Fruit fly (Drosophila melanogaster) whole organism, embryonic: Measurements from ENCODE around the gene lin-52.

ENCODE experiments used
- Blimp-1 ChIP-seq: fragments of 200-800 bp; sonication (Bioruptor generic); optimal IDR thresholded peaks from 3 replicates; lab custom pipeline; 2018; ENCODE audit warnings: missing biosample characterization, missing genetic modification characterization, mild to moderate bottlenecking, moderate library complexity, missing genetic modification reagents
- BtbVII ChIP-seq: fragments of 200-800 bp; sonication (Bioruptor generic); optimal IDR thresholded peaks from 3 replicates; lab custom pipeline; 2017; ENCODE audit warnings: missing biosample characterization, mild to moderate bottlenecking, missing genetic modification characterization
- CG12769 ChIP-seq: fragments of 200-800 bp; sonication (Bioruptor generic); optimal IDR thresholded peaks from 2 replicates; lab custom pipeline; 2019; ENCODE audit warnings: missing biosample characterization, mild to moderate bottlenecking, missing genetic modification characterization, moderate library complexity
- CG13296 ChIP-seq: fragments of 200-800 bp; sonication (Bioruptor generic); optimal IDR thresholded peaks from 3 replicates; lab custom pipeline; 2018; ENCODE audit warnings: missing biosample characterization, mild to moderate bottlenecking, missing genetic modification characterization
- CG15514 ChIP-seq: fragments of 200-800 bp; sonication (Bioruptor generic); optimal IDR thresholded peaks from 3 replicates; lab custom pipeline; 2017; ENCODE audit warnings: missing biosample characterization, missing genetic modification characterization, mild to moderate bottlenecking, moderate library complexity, missing genetic modification reagents
- CG17361 ChIP-seq: fragments of 200-800 bp; sonication (Bioruptor generic); IDR thresholded peaks from 3 replicates; pipeline ENCODE4 v1.3.6; 2022; ENCODE audit warnings: missing biosample characterization, missing genetic modification characterization
- CG18011 ChIP-seq: fragments of 200-800 bp; sonication (Bioruptor generic); optimal IDR thresholded peaks from 2 replicates; lab custom pipeline; 2017; ENCODE audit warnings: missing biosample characterization, missing genetic modification characterization, mild to moderate bottlenecking, moderate library complexity, missing genotype
- CG2889 ChIP-seq: fragments of 200-800 bp; sonication (Bioruptor generic); IDR thresholded peaks from 3 replicates; pipeline ENCODE4 v1.3.6; 2022; ENCODE audit warnings: missing biosample characterization, missing genetic modification characterization
- CG3065 ChIP-seq: fragments of 200-800 bp; sonication (Bioruptor generic); optimal IDR thresholded peaks from 2 replicates; lab custom pipeline; 2016; ENCODE audit warnings: missing biosample characterization, missing genetic modification characterization
- CG31365 ChIP-seq: fragments of 200-800 bp; sonication (Bioruptor generic); optimal IDR thresholded peaks from 2 replicates; lab custom pipeline; 2018; ENCODE audit warnings: missing biosample characterization, mild to moderate bottlenecking, missing genetic modification characterization
- CG3163 ChIP-seq: fragments of 200-800 bp; sonication (Bioruptor generic); optimal IDR thresholded peaks from 3 replicates; lab custom pipeline; 2016; ENCODE audit warnings: missing biosample characterization, missing genetic modification characterization
- CG32772 ChIP-seq: fragments of 200-800 bp; sonication (Bioruptor generic); IDR thresholded peaks from 2 replicates; pipeline ENCODE4 v1.3.6; 2022; ENCODE audit warnings: missing biosample characterization, missing genetic modification characterization
- CG4282 ChIP-seq: fragments of 200-800 bp; sonication (Bioruptor generic); optimal IDR thresholded peaks from 2 replicates; lab custom pipeline; 2016; ENCODE audit warnings: missing biosample characterization, missing genetic modification characterization
- CG43689 ChIP-seq: fragments of 200-800 bp; sonication (Bioruptor generic); IDR thresholded peaks from 2 replicates; pipeline ENCODE4 v1.3.6; 2022; ENCODE audit warnings: missing biosample characterization, missing genetic modification characterization
- CG5180 ChIP-seq: fragments of 200-800 bp; sonication (Bioruptor generic); optimal IDR thresholded peaks from 3 replicates; lab custom pipeline; 2017; ENCODE audit warnings: missing biosample characterization, missing genetic modification characterization, mild to moderate bottlenecking, moderate library complexity, missing genetic modification reagents
- CG6683 ChIP-seq: fragments of 200-800 bp; sonication (Bioruptor generic); optimal IDR thresholded peaks from 2 replicates; lab custom pipeline; 2017; ENCODE audit warnings: missing biosample characterization, mild to moderate bottlenecking, missing genetic modification characterization, missing genetic modification reagents
- CG7963 ChIP-seq: fragments of 200-800 bp; sonication (Bioruptor generic); IDR thresholded peaks from 3 replicates; pipeline ENCODE4 v1.3.6; 2022; ENCODE audit warnings: missing biosample characterization, missing genetic modification characterization; ENCODE audit not compliant: partially characterized antibody
- CG8478 ChIP-seq: fragments of >200 bp; optimal IDR thresholded peaks from 2 replicates; lab custom pipeline; 2018
- Deaf1 ChIP-seq: fragments of 200-800 bp; optimal IDR thresholded peaks from 3 replicates; lab custom pipeline; 2019; ENCODE audit warnings: missing biosample characterization, mild to moderate bottlenecking, missing genetic modification characterization, moderate library complexity
- Dip3 ChIP-seq: fragments of 200-800 bp; sonication (Bioruptor generic); optimal IDR thresholded peaks from 3 replicates; lab custom pipeline; 2016; ENCODE audit warnings: missing biosample characterization, missing genetic modification characterization
- E2f1 ChIP-seq: fragments of 200-800 bp; sonication (Bioruptor generic); IDR thresholded peaks from 2 replicates; pipeline ENCODE4 v1.3.6; 2022; ENCODE audit warnings: missing biosample characterization, missing genetic modification characterization
- Hr51 ChIP-seq, 2 experiments: fragments of 200-800 bp; sonication (Bioruptor generic); optimal IDR thresholded peaks; 2 replicates in 1 of 2; 3 replicates in 1 of 2; lab custom pipeline; 2016 to 2018; ENCODE audit warnings: missing biosample characterization in 2 of 2, missing genetic modification characterization in 2 of 2, mild to moderate bottlenecking in 1 of 2, moderate library complexity in 1 of 2
- Lhr ChIP-seq: fragments of 200-800 bp; sonication (Bioruptor generic); optimal IDR thresholded peaks from 3 replicates; lab custom pipeline; 2017; ENCODE audit warnings: mild to moderate bottlenecking, missing biosample characterization, missing genetic modification reagents, missing genetic modification characterization
- Opbp ChIP-seq: fragments of 200-800 bp; sonication (Bioruptor generic); IDR thresholded peaks from 3 replicates; pipeline ENCODE4 v1.3.6; 2022; ENCODE audit warnings: missing biosample characterization, missing genetic modification characterization; ENCODE audit not compliant: partially characterized antibody
- Usf ChIP-seq: fragments of 200-800 bp; sonication (Bioruptor generic); optimal IDR thresholded peaks from 2 replicates; lab custom pipeline; 2017; ENCODE audit warnings: missing genotype, missing biosample characterization, missing genetic modification characterization
- YL-1 ChIP-seq: fragments of 200-800 bp; sonication (Bioruptor generic); optimal IDR thresholded peaks from 3 replicates; lab custom pipeline; 2017; ENCODE audit warnings: missing biosample characterization, mild to moderate bottlenecking, missing genetic modification characterization
- ap ChIP-seq: fragments of 200-800 bp; sonication (Bioruptor generic); IDR thresholded peaks from 2 replicates; pipeline ENCODE4 v1.3.6; 2022; ENCODE audit warnings: missing biosample characterization, missing genetic modification characterization
- ase ChIP-seq: fragments of 200-800 bp; sonication (Bioruptor generic); IDR thresholded peaks from 3 replicates; pipeline ENCODE4 v1.3.6; 2022; ENCODE audit warnings: missing biosample characterization, missing genetic modification characterization
- ash1 ChIP-seq: fragments of 200-800 bp; sonication (Bioruptor generic); optimal IDR thresholded peaks from 2 replicates; lab custom pipeline; 2018; ENCODE audit warnings: missing biosample characterization, mild to moderate bottlenecking, missing genetic modification characterization
- btn ChIP-seq: fragments of 200-800 bp; sonication (Bioruptor generic); optimal IDR thresholded peaks from 2 replicates; lab custom pipeline; 2016; ENCODE audit warnings: missing biosample characterization, missing genetic modification characterization
- ci ChIP-seq: fragments of 200-800 bp; sonication (Bioruptor generic); IDR thresholded peaks from 3 replicates; pipeline ENCODE4 v1.3.6; 2022; ENCODE audit warnings: missing biosample characterization, missing genetic modification characterization
- dan ChIP-seq: fragments of 200-800 bp; sonication (Bioruptor generic); IDR thresholded peaks from 2 replicates; pipeline ENCODE4 v1.3.6; 2022; ENCODE audit warnings: missing biosample characterization, missing genetic modification characterization
- fd102C ChIP-seq: fragments of 200-800 bp; sonication (Bioruptor generic); optimal IDR thresholded peaks from 2 replicates; lab custom pipeline; 2018; ENCODE audit warnings: missing biosample characterization, mild to moderate bottlenecking, missing genetic modification characterization, moderate library complexity
- gcm2 ChIP-seq: fragments of 200-800 bp; sonication (Bioruptor generic); optimal IDR thresholded peaks from 2 replicates; lab custom pipeline; 2016; ENCODE audit warnings: missing biosample characterization, missing genetic modification characterization
- gsb-n ChIP-seq: fragments of 200-800 bp; sonication (Bioruptor generic); optimal IDR thresholded peaks from 3 replicates; lab custom pipeline; 2018; ENCODE audit warnings: missing biosample characterization, mild to moderate bottlenecking, missing genetic modification characterization
- mld ChIP-seq: fragments of 200-800 bp; sonication (Bioruptor generic); IDR thresholded peaks from 3 replicates; pipeline ENCODE4 v1.3.6; 2022; ENCODE audit warnings: missing biosample characterization, missing genetic modification characterization; ENCODE audit not compliant: partially characterized antibody
- pb ChIP-seq: fragments of 200-800 bp; sonication (Bioruptor generic); optimal IDR thresholded peaks from 3 replicates; lab custom pipeline; 2016; ENCODE audit warnings: missing biosample characterization, missing genetic modification characterization
- prd ChIP-seq, 3 experiments: fragments of >200 bp in 2 of 3; fragments of 200-800 bp in 1 of 3; sonication (Bioruptor generic) in 1 of 3; optimal IDR thresholded peaks in 2 of 3; IDR thresholded peaks in 1 of 3; 2 replicates in 2 of 3; 3 replicates in 1 of 3; pipeline versions ENCODE4 v1.3.6 to Lab custom; 2017 to 2022; ENCODE audit warnings: missing biosample characterization in 1 of 3, missing genetic modification characterization in 1 of 3
- repo ChIP-seq: fragments of 200-800 bp; sonication (Bioruptor generic); optimal IDR thresholded peaks from 2 replicates; lab custom pipeline; 2016; ENCODE audit warnings: missing biosample characterization, missing genetic modification characterization
- sqz ChIP-seq: fragments of 200-800 bp; sonication (Bioruptor generic); optimal IDR thresholded peaks from 3 replicates; lab custom pipeline; 2018; ENCODE audit warnings: missing biosample characterization, mild to moderate bottlenecking, missing genetic modification characterization
- sr ChIP-seq: fragments of 200-800 bp; sonication (Bioruptor generic); IDR thresholded peaks from 3 replicates; pipeline ENCODE4 v1.3.6; 2022; ENCODE audit warnings: missing biosample characterization, missing genetic modification characterization
- ssp ChIP-seq: fragments of 200-800 bp; sonication (Bioruptor generic); IDR thresholded peaks from 2 replicates; pipeline ENCODE4 v1.3.6; 2022; ENCODE audit warnings: missing biosample characterization, missing genetic modification characterization
- tup ChIP-seq: fragments of 200-800 bp; sonication (Bioruptor generic); optimal IDR thresholded peaks from 2 replicates; lab custom pipeline; 2016; ENCODE audit warnings: missing biosample characterization, mild to moderate bottlenecking, missing genetic modification characterization, moderate library complexity
- vfl ChIP-seq: fragments of 200-800 bp; sonication (Bioruptor generic); optimal IDR thresholded peaks from 2 replicates; lab custom pipeline; 2016; ENCODE audit warnings: missing biosample characterization, missing genetic modification characterization
- wek ChIP-seq: fragments of 200-800 bp; sonication (Bioruptor generic); optimal IDR thresholded peaks from 3 replicates; lab custom pipeline; 2018; ENCODE audit warnings: missing biosample characterization, mild to moderate bottlenecking, missing genetic modification characterization, moderate library complexity
- zen ChIP-seq: fragments of 200-800 bp; sonication (Bioruptor generic); optimal IDR thresholded peaks from 3 replicates; lab custom pipeline; 2018; ENCODE audit warnings: missing biosample characterization, mild to moderate bottlenecking, missing genetic modification characterization, moderate library complexity
- zfh1 ChIP-seq: fragments of 200-800 bp; sonication (Bioruptor generic); IDR thresholded peaks from 3 replicates; pipeline ENCODE4 v1.3.6; 2022; ENCODE audit warnings: missing biosample characterization, missing genetic modification characterization

lin-52 gene

dm6 chrX:5746864-5747861 is 7.6 kb downstream of the lin-52 start, which contains the start of the genes IntS6 and Rtel1 (continued):
- TF ChIP-seq Dip3 (GFP tag; lab: Kevin White, UChicago) (peak; percentile 91), CG4282 (GFP tag; lab: Kevin White, UChicago) (peak; percentile 69), prd (optimal IDR thresholded peaks at IDR 0.05; lab: Kevin White, UChicago) (no peak), prd (GFP tag; IDR thresholded peaks at IDR 0.05; lab: Robert Waterston, UW) (peak; percentile 92), fd102C (GFP tag; lab: Kevin White, UChicago) (peak; percentile 4), gsb-n (tag; lab: Kevin White, UChicago) (peak; percentile 76), mld (GFP tag; lab: Robert Waterston, UW) (no peak), Deaf1 (tag; lab: Kevin White, UChicago) (peak; percentile 96), Hr51 (GFP tag; optimal IDR thresholded peaks at IDR 0.05; lab: Kevin White, UChicago) (peak; percentile 89 to 92), pb (peak; percentile 81), CG17361 (GFP tag; lab: Robert Waterston, UW) (peak; percentile 93), repo (GFP tag; lab: Kevin White, UChicago) (peak; percentile 80), BtbVII (GFP tag; lab: Kevin White, UChicago) (peak; percentile 77), Lhr (GFP tag; lab: Kevin White, UChicago) (peak; percentile 64), zen (tag; lab: Kevin White, UChicago) (peak; percentile 87), CG2889 (peak; percentile 74), sqz (GFP tag; lab: Kevin White, UChicago) (peak; percentile 60), CG32772 (GFP tag; lab: Robert Waterston, UW) (peak; percentile 85), wek (GFP tag; lab: Kevin White, UChicago) (peak; percentile 71), CG6683 (peak; percentile 23), CG3163 (peak; percentile 63), Blimp-1 (GFP tag; lab: Kevin White, UChicago) (peak; percentile 77), CG18011 (GFP tag; lab: Kevin White, UChicago) (peak; percentile 73), dan (GFP tag; lab: Robert Waterston, UW) (peak; percentile 77), sr (GFP tag; lab: Robert Waterston, UW) (peak; percentile 63; the same call in 1 of the 3 replicates), zfh1 (GFP tag; lab: Robert Waterston, UW) (peak; percentile 82), CG3065 (GFP tag; lab: Kevin White, UChicago) (peak; percentile 64), Opbp (GFP tag; lab: Robert Waterston, UW) (0 out of 3 replicates have a peak, but pooled peaks have one; percentile 32), ash1 (GFP tag; lab: Kevin White, UChicago) (peak; percentile 14), CG13296 (GFP tag; lab: Kevin White, UChicago) (peak; percentile 86), CG5180 (GFP tag; lab: Kevin White, UChicago) (peak; percentile 61), CG12769 (tag; lab: Kevin White, UChicago) (peak; percentile 96), btn (GFP tag; lab: Kevin White, UChicago) (peak; percentile 76), ap (GFP tag; lab: Robert Waterston, UW) (peak; percentile 72), E2f1 (GFP tag; lab: Robert Waterston, UW) (peak; percentile 91), ase (peak; percentile 83), gcm2 (GFP tag; lab: Kevin White, UChicago) (no peak), CG8478 (lab: Kevin White, UChicago) (peak; percentile 97), CG43689 (peak; percentile 56; the same call in 1 of the 2 replicates), vfl (GFP tag; lab: Kevin White, UChicago) (peak; percentile 80), ssp (GFP tag; lab: Robert Waterston, UW) (peak; percentile 78), CG7963 (GFP tag; lab: Robert Waterston, UW) (peak; percentile 41; the same call in 1 of the 3 replicates), CG15514 (GFP tag; lab: Kevin White, UChicago) (peak; percentile 76), Usf (GFP tag; lab: Kevin White, UChicago) (peak; percentile 83), tup (GFP tag; lab: Kevin White, UChicago) (peak; percentile 72), CG31365 (tag; lab: Kevin White, UChicago) (peak; percentile 71), ci (peak; percentile 88), YL-1 (peak; percentile 52)
